Fruit fly (Drosophila melanogaster): Measurements from ENCODE around the gene CG3009.

The CG3009 gene

DNA sequence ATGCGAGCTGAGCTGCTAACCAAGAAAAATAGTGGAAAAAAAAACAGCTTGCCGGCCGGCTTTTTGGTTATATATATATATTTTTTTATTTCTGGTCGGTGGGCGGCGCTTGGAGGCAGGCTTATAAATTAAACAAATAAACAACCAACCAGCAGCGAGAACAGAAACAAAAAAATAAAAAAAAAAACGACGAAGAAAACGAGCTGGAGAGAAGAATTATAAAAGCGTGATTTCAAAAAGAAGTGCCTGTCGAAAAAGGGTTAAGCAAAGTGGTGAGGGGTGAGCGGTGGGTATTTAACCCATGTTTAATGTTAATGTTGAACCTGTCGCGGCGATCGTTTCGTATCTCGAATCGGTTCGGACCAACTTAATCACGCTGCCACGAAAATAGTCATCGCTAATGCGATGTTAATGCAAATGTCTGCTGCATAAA lies 4.7 kb upstream of the CG3009 start:
- peak; percentile 17 for TF ChIP-seq Sp1 (GFP tag; optimal IDR thresholded peaks at IDR 0.05)
- TF ChIP-seq Abd-B (GFP tag; optimal IDR thresholded peaks at IDR 0.05), result no peak

DNA sequence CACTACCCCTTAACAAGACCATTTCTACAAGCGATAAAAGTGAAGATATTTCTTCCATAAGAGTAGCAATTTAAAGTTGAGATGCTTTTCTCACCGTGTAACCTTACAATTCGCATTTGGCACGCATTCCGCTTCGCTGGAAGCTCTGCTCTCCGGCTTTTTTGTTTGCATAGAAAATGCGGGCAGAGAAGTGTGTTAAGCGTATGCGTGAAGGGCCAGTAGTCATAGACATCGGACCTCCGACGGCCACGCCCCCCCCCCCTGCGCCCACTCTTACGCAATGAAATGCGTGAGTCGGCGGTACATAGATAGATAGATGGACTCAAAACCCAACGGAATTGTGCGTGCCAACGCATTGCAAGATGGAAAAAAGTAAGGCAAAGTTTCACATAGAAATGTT lies 2.9 kb upstream of the CG3009 start:
- TF ChIP-seq h (GFP tag; optimal IDR thresholded peaks at IDR 0.05) (no peak), Jra (GFP tag; optimal IDR thresholded peaks at IDR 0.05) (no peak), fru (GFP tag; optimal IDR thresholded peaks at IDR 0.05) (no peak), Hr78 (GFP tag; optimal IDR thresholded peaks at IDR 0.05) (no peak), Mio (GFP tag; optimal IDR thresholded peaks at IDR 0.05) (no peak), pan (optimal IDR thresholded peaks at IDR 0.05) (no peak), tai (GFP tag; optimal IDR thresholded peaks at IDR 0.05) (no peak), sv (GFP tag; optimal IDR thresholded peaks at IDR 0.05) (no peak), HLH106 (tag; optimal IDR thresholded peaks at IDR 0.05) (no peak), woc (GFP tag; optimal IDR thresholded peaks at IDR 0.05) (no peak), usp (GFP tag; optimal IDR thresholded peaks at IDR 0.05) (no peak), sage (GFP tag; optimal IDR thresholded peaks at IDR 0.05) (no peak), CG9705 (GFP tag; optimal IDR thresholded peaks at IDR 0.05) (no peak), Sp1 (GFP tag; optimal IDR thresholded peaks at IDR 0.05) (no peak), lola (GFP tag; optimal IDR thresholded peaks at IDR 0.05) (no peak), Abd-B (GFP tag; optimal IDR thresholded peaks at IDR 0.05) (no peak), Dif (GFP tag; optimal IDR thresholded peaks at IDR 0.05; ENCODE audit: partially characterized antibody) (no peak), brk (GFP tag; optimal IDR thresholded peaks at IDR 0.05) (no peak), ey (GFP tag; optimal IDR thresholded peaks at IDR 0.05) (no peak), Myc (optimal IDR thresholded peaks at IDR 0.05) (no peak)

DNA sequence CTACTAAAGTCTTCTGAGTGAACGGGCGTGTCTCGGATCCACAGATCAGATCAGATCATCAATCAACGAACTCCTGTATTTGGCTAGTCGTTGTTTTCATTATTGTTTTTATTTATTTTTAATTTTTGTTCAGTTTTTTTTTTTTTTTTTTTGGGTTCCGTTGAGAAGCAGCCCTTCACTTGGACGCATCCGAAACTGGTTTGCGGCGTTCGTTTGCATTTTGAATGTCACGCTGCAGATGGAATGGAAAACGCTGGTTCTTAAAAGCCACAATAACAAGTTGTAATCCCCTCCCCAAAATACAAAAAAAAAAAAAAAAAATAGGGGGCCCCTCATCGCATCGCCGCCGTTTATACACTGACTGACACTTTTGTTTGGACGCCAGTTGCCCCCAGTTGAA lies 2.4 kb downstream of the CG3009 start:
- no peak for TF ChIP-seq tai (GFP tag; optimal IDR thresholded peaks at IDR 0.05)
- no peak for TF ChIP-seq Myc (optimal IDR thresholded peaks at IDR 0.05)
- no peak for TF ChIP-seq CrebA (GFP tag; optimal IDR thresholded peaks at IDR 0.05; ENCODE audit: borderline replicate concordance)

DNA sequence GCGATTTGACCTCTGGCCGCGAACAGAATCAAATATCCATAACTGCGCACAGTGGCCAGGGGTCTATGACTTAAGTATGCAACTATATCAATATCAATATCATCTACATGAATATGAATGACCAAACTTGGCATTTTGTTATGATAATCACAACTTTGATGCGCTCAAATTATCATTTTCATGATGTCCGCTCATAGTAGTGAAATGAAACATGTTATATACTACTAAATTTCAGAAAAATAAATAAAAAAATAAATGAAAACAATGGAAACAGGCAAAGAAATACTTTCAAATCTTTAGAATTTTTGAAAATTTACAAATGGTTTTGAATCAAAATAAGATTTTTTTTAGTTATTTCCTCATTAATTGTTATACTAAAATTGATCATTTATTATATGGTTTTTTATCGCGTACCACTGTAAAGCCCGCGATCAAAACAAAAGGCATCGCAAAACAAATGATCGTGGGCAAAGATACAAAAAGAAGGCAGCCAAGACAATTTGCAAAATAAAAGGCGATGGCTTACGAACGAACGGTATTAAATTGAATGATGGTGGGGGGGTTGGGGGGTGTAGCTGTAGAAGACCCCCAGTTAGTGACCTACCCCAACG lies 5.8 kb downstream of the CG3009 start:
- no peak for TF ChIP-seq Mio (GFP tag; optimal IDR thresholded peaks at IDR 0.05)
- TF ChIP-seq psq (GFP tag; optimal IDR thresholded peaks at IDR 0.05), result peak; percentile 47

DNA sequence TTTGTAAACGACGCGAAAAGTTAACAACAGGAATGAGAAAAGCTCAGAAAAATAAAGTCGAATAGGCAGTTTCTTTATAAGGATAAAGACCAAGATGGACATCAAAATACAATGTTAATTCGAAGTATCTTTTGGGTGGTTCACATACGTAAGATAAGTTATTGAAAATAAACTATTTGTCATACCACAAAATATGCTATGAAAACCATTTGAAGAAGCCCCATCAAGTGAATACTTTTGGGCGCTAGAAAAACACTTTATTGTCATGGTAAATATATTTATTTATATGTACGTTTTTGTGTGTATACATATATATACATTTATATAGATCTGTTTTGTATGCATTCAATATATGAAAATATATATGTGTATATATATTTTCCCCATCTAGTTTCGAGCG lies 8.6 kb downstream of the CG3009 start:
- TF ChIP-seq dl (GFP tag; optimal IDR thresholded peaks at IDR 0.05; ENCODE audit: insufficient read depth in 1 of 2, partially characterized antibody in 2 of 2) (no peak), N (GFP tag; optimal IDR thresholded peaks at IDR 0.05) (peak; percentile 39), ey (GFP tag; optimal IDR thresholded peaks at IDR 0.05) (no peak), Myc (optimal IDR thresholded peaks at IDR 0.05) (peak; percentile 76), sage (GFP tag; optimal IDR thresholded peaks at IDR 0.05) (no peak)

DNA sequence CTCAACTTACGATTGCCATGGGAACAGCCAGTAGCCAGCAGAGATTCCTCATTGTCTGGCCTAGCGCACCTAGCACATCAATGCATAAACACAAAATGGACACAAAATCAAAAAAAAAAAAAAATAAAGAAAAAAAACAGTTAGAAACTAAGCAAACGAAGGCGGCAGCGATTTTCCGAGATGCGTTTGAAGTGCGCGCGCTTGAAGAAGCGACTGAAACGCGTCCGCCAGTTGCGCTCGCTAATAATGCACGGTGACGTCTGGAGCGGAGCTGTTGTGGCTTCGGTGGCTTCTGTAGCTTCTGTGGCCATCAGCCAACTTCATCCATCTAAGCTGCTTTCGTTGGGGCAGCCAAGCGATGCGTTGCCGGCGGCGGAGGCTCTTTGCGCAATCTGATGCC lies 12.1 kb downstream of the CG3009 start, which contains the start of gene CG15473:
CG15473 (minus strand) TSS at position 101 of the 400 bp plus-strand sequence.
- no peak for TF ChIP-seq CG9705 (GFP tag; optimal IDR thresholded peaks at IDR 0.05)
- TF ChIP-seq pan (optimal IDR thresholded peaks at IDR 0.05), result no peak
- no peak for TF ChIP-seq GATAd (GFP tag; optimal IDR thresholded peaks at IDR 0.05)
- TF ChIP-seq brk (GFP tag; optimal IDR thresholded peaks at IDR 0.05), result no peak
- TF ChIP-seq Jra (GFP tag; optimal IDR thresholded peaks at IDR 0.05), result no peak
- TF ChIP-seq h (GFP tag; optimal IDR thresholded peaks at IDR 0.05), result no peak
- no peak for TF ChIP-seq psq (GFP tag; optimal IDR thresholded peaks at IDR 0.05)
- no peak for TF ChIP-seq OdsH (GFP tag; optimal IDR thresholded peaks at IDR 0.05)
- TF ChIP-seq tai (GFP tag; optimal IDR thresholded peaks at IDR 0.05), result no peak
- TF ChIP-seq CrebA (GFP tag; optimal IDR thresholded peaks at IDR 0.05; ENCODE audit: borderline replicate concordance), result no peak
- TF ChIP-seq Abd-B (GFP tag; optimal IDR thresholded peaks at IDR 0.05), result no peak
- TF ChIP-seq woc (GFP tag; optimal IDR thresholded peaks at IDR 0.05), result no peak
- no peak for TF ChIP-seq lola (GFP tag; optimal IDR thresholded peaks at IDR 0.05)
- no peak for TF ChIP-seq Vsx2 (GFP tag; optimal IDR thresholded peaks at IDR 0.05; ENCODE audit: partially characterized antibody)
- TF ChIP-seq Myc (optimal IDR thresholded peaks at IDR 0.05), result no peak

DNA sequence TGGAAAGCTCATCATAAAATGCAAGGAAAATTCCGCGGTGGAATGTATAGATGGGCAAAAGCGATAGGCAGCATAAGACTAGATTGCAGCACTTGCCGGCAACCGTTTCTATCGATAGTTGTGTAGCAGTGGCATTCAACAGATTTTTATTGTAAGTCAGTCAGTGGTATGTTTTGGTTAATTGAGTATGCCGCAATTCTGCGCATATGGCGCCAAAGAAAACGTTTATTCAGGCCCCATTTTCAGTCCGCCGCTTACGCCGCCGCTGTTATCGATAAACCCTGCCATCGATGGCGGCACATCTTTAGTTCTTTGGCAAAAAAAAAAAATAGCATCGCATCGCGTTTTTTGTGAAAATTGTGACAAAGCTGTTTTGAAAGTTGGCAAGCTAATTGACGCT lies 16.7 kb downstream of the CG3009 start, which contains the start of the genes Cbp80 and Torsin:
Cbp80 (plus strand) TSS at position 265 of the 400 bp plus-strand sequence.
Torsin (minus strand) TSS at position 282 of the 400 bp plus-strand sequence.
- TF ChIP-seq rgr (GFP tag; optimal IDR thresholded peaks at IDR 0.05) (peak; percentile 54), psq (GFP tag; optimal IDR thresholded peaks at IDR 0.05) (no peak), foxo (GFP tag; optimal IDR thresholded peaks at IDR 0.05) (no peak)

Measured in whole organism, wandering third instar larva.